Fruit fly (Drosophila melanogaster): ENCODE data around the gene Dhfr.

Gene Dhfr

DNA sequence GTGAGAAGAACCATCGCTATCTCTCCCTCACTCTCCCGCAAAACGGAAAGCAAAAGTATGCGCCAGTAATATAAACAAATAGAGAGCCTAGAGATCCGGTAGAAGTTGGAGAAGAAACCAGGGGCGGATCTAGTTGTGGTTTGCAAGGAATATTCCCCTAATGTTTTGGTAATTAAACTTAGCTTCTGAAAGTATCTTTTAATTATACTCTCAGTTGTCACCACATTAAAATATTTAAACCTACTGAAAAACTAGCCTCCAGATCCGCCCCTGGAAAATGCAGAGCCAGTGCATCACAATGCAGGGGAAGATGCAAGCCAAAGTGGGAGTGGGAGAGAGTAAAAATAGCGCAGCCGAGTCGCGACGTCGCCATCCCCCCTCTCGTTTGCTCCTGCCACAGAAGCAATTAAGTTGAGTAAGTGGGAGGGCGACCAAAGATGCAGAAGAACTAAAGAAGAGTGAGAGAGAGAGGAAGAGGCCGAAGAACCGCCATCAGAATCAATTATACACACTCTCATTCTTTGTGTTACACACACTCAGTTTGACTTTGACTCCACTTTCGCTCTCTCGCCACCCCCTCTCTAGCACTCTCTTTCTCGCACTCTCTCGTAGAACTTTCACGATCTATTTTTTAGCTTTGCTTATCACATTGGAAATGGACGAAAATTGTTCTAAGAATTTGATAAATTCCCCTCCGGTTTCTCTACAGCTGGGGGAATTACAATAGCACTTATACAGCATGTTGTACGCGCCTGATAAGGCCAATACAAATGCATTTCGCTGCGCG is 31.6 kb upstream of the Dhfr start (continued):
- TF ChIP-seq inv (GFP tag; IDR thresholded peaks at IDR 0.05; ENCODE audit: partially characterized antibody) (peak; percentile 65; the same call in 1 of the 2 replicates), chm (GFP tag; IDR thresholded peaks at IDR 0.05) (peak; percentile 97), cato (GFP tag; optimal IDR thresholded peaks at IDR 0.05; ENCODE audit: borderline replicate concordance) (peak; percentile 85), CG12659 (GFP tag; optimal IDR thresholded peaks at IDR 0.05) (peak; percentile 88), C15 (GFP tag; IDR thresholded peaks at IDR 0.05) (peak; percentile 83; the same call in 1 of the 3 replicates), rib (GFP tag; IDR thresholded peaks at IDR 0.05) (peak; percentile 71), en (GFP tag; optimal IDR thresholded peaks at IDR 0.05) (peak; percentile 80), Camta (GFP tag; optimal IDR thresholded peaks at IDR 0.05) (peak; percentile 88), crc (GFP tag; optimal IDR thresholded peaks at IDR 0.05) (peak; percentile 84), sqz (GFP tag; optimal IDR thresholded peaks at IDR 0.05) (peak; percentile 91), CG9932 (GFP tag; IDR thresholded peaks at IDR 0.05) (peak; percentile 78), Spps (tag; optimal IDR thresholded peaks at IDR 0.05) (peak; percentile 94), CG1647 (GFP tag; optimal IDR thresholded peaks at IDR 0.05) (peak; percentile 94), Hr51 (GFP tag; optimal IDR thresholded peaks at IDR 0.05) (peak; percentile 81 to 83), nom (GFP tag; optimal IDR thresholded peaks at IDR 0.05) (peak; percentile 96), Pdp1 (GFP tag; optimal IDR thresholded peaks at IDR 0.05) (peak; percentile 91 to 95), gce (GFP tag; IDR thresholded peaks at IDR 0.05) (peak; percentile 96), Fer2 (tag; optimal IDR thresholded peaks at IDR 0.05) (peak; percentile 86), nau (GFP tag; optimal IDR thresholded peaks at IDR 0.05) (peak; percentile 77), Six4 (GFP tag; optimal IDR thresholded peaks at IDR 0.05) (peak; percentile 93), psq (GFP tag; optimal IDR thresholded peaks at IDR 0.05) (peak; percentile 75), bowl (GFP tag; IDR thresholded peaks at IDR 0.05) (peak; percentile 75), CG3407 (GFP tag; optimal IDR thresholded peaks at IDR 0.05) (peak; percentile 92), dmrt99B (tag; optimal IDR thresholded peaks at IDR 0.05) (peak; percentile 96), emc (GFP tag; optimal IDR thresholded peaks at IDR 0.05) (peak; percentile 34), otp (GFP tag; IDR thresholded peaks at IDR 0.05) (peak; percentile 97), wek (GFP tag; optimal IDR thresholded peaks at IDR 0.05) (peak; percentile 80), CG8089 (GFP tag; optimal IDR thresholded peaks at IDR 0.05) (peak; percentile 92), CHES-1-like (GFP tag; optimal IDR thresholded peaks at IDR 0.05) (peak; percentile 87), CG2199 (GFP tag; IDR thresholded peaks at IDR 0.05) (peak; percentile 98), Nf-YA (GFP tag; IDR thresholded peaks at IDR 0.05) (peak; percentile 91), CG11093 (GFP tag; IDR thresholded peaks at IDR 0.05) (peak; percentile 94), CG9727 (GFP tag; optimal IDR thresholded peaks at IDR 0.05) (peak; percentile 92), Hr3 (GFP tag; optimal IDR thresholded peaks at IDR 0.05) (peak; percentile 91), E2f2 (GFP tag; IDR thresholded peaks at IDR 0.05) (peak; percentile 52; the same call in 1 of the 2 replicates), CG31365 (tag; optimal IDR thresholded peaks at IDR 0.05) (peak; percentile 75), pnt (GFP tag; optimal IDR thresholded peaks at IDR 0.05) (peak; percentile 96), aop (GFP tag; IDR thresholded peaks at IDR 0.05) (peak; percentile 95), Dek (tag; optimal IDR thresholded peaks at IDR 0.05) (peak; percentile 73), lmd (GFP tag; IDR thresholded peaks at IDR 0.05) (peak; percentile 96), Ptx1 (GFP tag; IDR thresholded peaks at IDR 0.05) (peak; percentile 94), CTCF (GFP tag; optimal IDR thresholded peaks at IDR 0.05) (peak; percentile 48), stc (GFP tag; IDR thresholded peaks at IDR 0.05) (peak; percentile 89), CG30403 (GFP tag; optimal IDR thresholded peaks at IDR 0.05) (peak; percentile 93), CG4730 (GFP tag; IDR thresholded peaks at IDR 0.05) (peak; percentile 92), NfI (GFP tag; optimal IDR thresholded peaks at IDR 0.05) (peak; percentile 91), CG6272 (GFP tag; IDR thresholded peaks at IDR 0.05) (peak; percentile 91), lab (GFP tag; optimal IDR thresholded peaks at IDR 0.05) (peak; percentile 85), CG2129 (GFP tag; IDR thresholded peaks at IDR 0.05; ENCODE audit: partially characterized antibody) (no peak)
